Fruit fly (Drosophila melanogaster) whole organism, wandering third instar larva: ENCODE measurements around the gene CG2493.
"Not testable (repeated sequence)": the region's sequence is repeated elsewhere in the genome, so short reads cannot be mapped to it uniquely, and the experiment has no call there.

Experiments used
- Abd-B ChIP-seq: fragments of >200 bp; optimal IDR thresholded peaks from 2 replicates; lab custom pipeline; 2017; ENCODE audit warnings: missing biosample characterization, missing genetic modification characterization
- CG32264 ChIP-seq: fragments of 200-800 bp; sonication (Bioruptor generic); optimal IDR thresholded peaks from 2 replicates; lab custom pipeline; 2016; ENCODE audit warnings: missing biosample characterization, missing genetic modification characterization
- Dfd ChIP-seq: fragments of >200 bp; optimal IDR thresholded peaks from 2 replicates; lab custom pipeline; 2017; ENCODE audit warnings: missing biosample characterization, missing genetic modification characterization
- GATAd ChIP-seq: sonication (Bioruptor generic); optimal IDR thresholded peaks from 2 replicates; lab custom pipeline; 2016; ENCODE audit warnings: missing biosample characterization, missing genetic modification characterization
- Hnf4 ChIP-seq: fragments of 200-800 bp; sonication (Bioruptor generic); optimal IDR thresholded peaks from 2 replicates; lab custom pipeline; 2016; ENCODE audit warnings: missing biosample characterization, mild to moderate bottlenecking, missing genetic modification characterization
- Hr78 ChIP-seq: fragments of >200 bp; optimal IDR thresholded peaks from 2 replicates; lab custom pipeline; 2017; ENCODE audit warnings: missing biosample characterization, missing genetic modification characterization
- Hr83 ChIP-seq: fragments of 200-300 bp; sonication (Bioruptor generic); optimal IDR thresholded peaks from 2 replicates; lab custom pipeline; 2016; ENCODE audit warnings: missing biosample characterization, mild to moderate bottlenecking, missing genetic modification characterization, moderate library complexity; ENCODE audit not compliant: poor library complexity, severe bottlenecking
- Mio ChIP-seq: sonication (Bioruptor generic); optimal IDR thresholded peaks from 2 replicates; lab custom pipeline; 2016; ENCODE audit warnings: missing biosample characterization, missing genetic modification characterization
- Myc ChIP-seq: fragments of >200 bp; optimal IDR thresholded peaks from 2 replicates; lab custom pipeline; 2017
- N ChIP-seq: fragments of >200 bp; optimal IDR thresholded peaks from 2 replicates; lab custom pipeline; 2018; ENCODE audit warnings: missing biosample characterization, missing external identifiers, missing genetic modification characterization
- Rel ChIP-seq, 2 experiments: fragments of 200-800 bp; sonication (Bioruptor generic) in 1 of 2; optimal IDR thresholded peaks; 2 replicates in 1 of 2; 3 replicates in 1 of 2; lab custom pipeline; 2016 to 2019; ENCODE audit warnings: mild to moderate bottlenecking in 2 of 2, missing biosample characterization in 2 of 2, missing genetic modification characterization in 2 of 2, moderate library complexity in 1 of 2
- Vsx2 ChIP-seq: fragments of 200-300, 225-300 bp; sonication (Bioruptor generic); optimal IDR thresholded peaks from 2 replicates; lab custom pipeline; 2018; ENCODE audit warnings: missing biosample characterization, missing genetic modification characterization; ENCODE audit not compliant: partially characterized antibody
- br ChIP-seq: fragments of 200-800 bp; sonication (Bioruptor generic); optimal IDR thresholded peaks from 2 replicates; lab custom pipeline; 2016; ENCODE audit warnings: missing biosample characterization, missing genetic modification characterization
- brk ChIP-seq: fragments of 200-800 bp; sonication (Bioruptor generic); optimal IDR thresholded peaks from 2 replicates; lab custom pipeline; 2016; ENCODE audit warnings: missing biosample characterization, mild to moderate bottlenecking, missing genetic modification characterization
- dl ChIP-seq, 2 experiments: fragments of 175-275, 200-275 bp in 1 of 2; fragments of 200-275 bp in 1 of 2; sonication (Bioruptor generic); optimal IDR thresholded peaks; lab custom pipeline; 2018; ENCODE audit warnings: mild to moderate bottlenecking in 2 of 2, missing biosample characterization in 2 of 2, missing genetic modification characterization in 2 of 2, moderate library complexity in 2 of 2; ENCODE audit not compliant: partially characterized antibody in 2 of 2, insufficient read depth in 1 of 2
- dsf ChIP-seq: sonication (Bioruptor generic); optimal IDR thresholded peaks from 2 replicates; lab custom pipeline; 2016; ENCODE audit warnings: missing biosample characterization, missing genetic modification characterization, borderline replicate concordance
- ey ChIP-seq: fragments of 200-800 bp; sonication (Bioruptor generic); optimal IDR thresholded peaks from 2 replicates; lab custom pipeline; 2016; ENCODE audit warnings: missing biosample characterization, missing genetic modification characterization
- foxo ChIP-seq, 2 experiments: fragments of 200-800 bp; sonication (Bioruptor generic); optimal IDR thresholded peaks; 2 replicates in 1 of 2; 3 replicates in 1 of 2; lab custom pipeline; 2016 to 2017; ENCODE audit warnings: missing biosample characterization in 2 of 2, missing genetic modification characterization in 2 of 2
- jim ChIP-seq: fragments of 175-275, 200-325 bp; sonication (Bioruptor generic); optimal IDR thresholded peaks from 2 replicates; lab custom pipeline; 2016; ENCODE audit warnings: missing biosample characterization, mild to moderate bottlenecking, missing genetic modification characterization
- lola ChIP-seq: fragments of >200 bp; optimal IDR thresholded peaks from 2 replicates; lab custom pipeline; 2017; ENCODE audit warnings: missing biosample characterization, missing genetic modification characterization
- pan ChIP-seq: fragments of >200 bp; optimal IDR thresholded peaks from 2 replicates; lab custom pipeline; 2017
- psq ChIP-seq: fragments of 200-800 bp; sonication (Bioruptor generic); optimal IDR thresholded peaks from 3 replicates; lab custom pipeline; 2017; ENCODE audit warnings: missing biosample characterization, mild to moderate bottlenecking, missing genetic modification characterization, moderate library complexity
- rgr ChIP-seq: fragments of 200-800 bp; sonication (Bioruptor generic); optimal IDR thresholded peaks from 3 replicates; lab custom pipeline; 2016; ENCODE audit warnings: missing biosample characterization, mild to moderate bottlenecking, missing genetic modification characterization
- tai ChIP-seq: sonication (Bioruptor generic); optimal IDR thresholded peaks from 2 replicates; lab custom pipeline; 2016; ENCODE audit warnings: missing biosample characterization, missing genetic modification characterization
- woc ChIP-seq: sonication (Bioruptor generic); optimal IDR thresholded peaks from 2 replicates; lab custom pipeline; 2016; ENCODE audit warnings: missing biosample characterization, mild to moderate bottlenecking, missing genetic modification characterization

CG2493 gene

DNA sequence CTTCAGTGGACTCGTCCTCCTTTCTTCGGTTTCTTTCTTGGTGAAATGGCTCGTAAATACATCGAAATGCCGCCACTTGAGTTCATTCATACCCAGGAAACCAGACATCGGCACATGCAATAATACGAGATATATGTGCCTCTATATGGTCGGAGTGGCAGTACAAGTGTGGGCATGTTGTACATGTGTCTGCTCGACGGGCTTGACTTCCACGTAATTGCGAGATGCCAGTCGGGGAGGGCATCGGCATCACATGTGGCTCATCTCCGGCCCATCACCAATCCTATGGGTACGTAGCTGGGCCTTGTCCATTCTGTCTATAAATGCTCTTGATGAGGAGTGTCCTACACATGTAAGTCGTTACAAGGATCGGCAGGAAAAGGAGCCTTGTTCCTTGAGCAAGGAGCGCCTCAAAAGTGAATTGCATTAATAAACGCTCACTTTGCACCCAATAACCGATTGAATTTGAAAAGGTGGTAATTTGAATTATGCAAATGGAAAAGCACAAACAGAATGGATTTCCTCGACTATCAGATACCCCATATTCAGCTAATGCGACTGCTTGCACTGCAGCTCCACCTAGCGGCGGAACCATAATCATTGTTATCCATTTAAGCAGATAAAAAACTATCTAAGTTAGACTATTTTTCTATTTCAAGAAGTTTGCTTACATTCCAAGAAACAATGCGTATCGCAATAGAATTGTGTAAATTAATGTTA is 18.1 kb upstream of the CG2493 start:
- no peak for TF ChIP-seq Hnf4 (GFP tag; lab: Kevin White, UChicago)
- no peak for TF ChIP-seq CG32264
- no peak for TF ChIP-seq dsf (GFP tag; lab: Kevin White, UChicago)
- TF ChIP-seq lola (GFP tag; lab: Kevin White, UChicago): no peak
- no peak for TF ChIP-seq GATAd (GFP tag; lab: Kevin White, UChicago)
- TF ChIP-seq, all 38 proteins: peak for 0

DNA sequence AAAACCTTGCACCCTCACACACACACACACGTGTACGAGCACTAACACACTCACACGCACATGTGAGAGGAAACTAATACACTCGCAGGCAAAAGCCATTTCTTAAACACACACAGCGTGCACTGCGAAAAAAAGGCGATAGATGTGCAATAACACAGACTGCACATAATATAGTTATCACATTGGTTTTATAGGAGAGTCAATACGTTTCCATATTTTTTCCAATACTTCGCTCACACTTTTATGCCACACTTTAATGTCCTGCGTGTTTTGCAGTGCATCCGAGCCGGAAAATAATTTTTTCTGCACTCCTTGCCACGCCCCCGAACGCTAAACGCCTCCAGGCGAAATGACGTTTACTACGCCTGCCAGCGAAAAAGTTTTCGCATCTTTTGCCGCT is 16.4 kb upstream of the CG2493 start:
- TF ChIP-seq woc (no peak), tai (GFP tag; lab: Kevin White, UChicago) (no peak)

DNA sequence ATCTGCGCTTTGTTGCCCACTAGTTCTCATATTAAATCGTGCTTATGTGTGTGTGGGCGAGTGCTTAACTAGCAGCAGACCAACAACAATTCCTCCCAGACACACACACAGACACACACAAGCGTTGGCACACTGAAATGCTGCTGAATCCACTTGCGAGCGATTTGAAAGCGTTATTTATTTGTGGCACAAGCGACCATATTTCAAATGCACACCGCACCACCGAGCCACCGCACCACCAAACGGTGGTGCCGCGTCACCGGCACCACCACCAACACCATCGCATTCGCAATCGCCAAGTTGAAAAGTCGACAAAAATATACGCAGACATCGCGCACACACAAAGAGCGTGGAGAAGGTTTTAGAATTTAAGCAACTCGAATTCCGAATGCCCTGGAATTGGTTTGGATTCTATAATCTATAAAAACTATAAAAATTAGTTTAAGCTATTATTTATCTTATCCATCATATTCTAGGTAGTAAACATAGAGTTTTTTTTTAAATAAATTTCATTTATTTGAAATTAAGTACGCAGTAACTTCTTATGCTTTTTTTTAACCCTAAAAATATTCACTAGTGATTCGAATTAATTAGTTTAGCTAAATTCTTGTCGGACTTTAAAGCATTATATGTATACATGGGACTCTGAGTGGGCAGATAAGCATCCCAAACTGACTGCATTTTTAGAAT is 15.4 kb upstream of the CG2493 start:
- no peak for TF ChIP-seq Vsx2 (GFP tag; lab: Kevin White, UChicago)
- no peak for TF ChIP-seq rgr (GFP tag; lab: Kevin White, UChicago)
- TF ChIP-seq Myc (lab: Kevin White, UChicago): no peak
- no peak for TF ChIP-seq Abd-B (GFP tag; lab: Kevin White, UChicago)
- TF ChIP-seq Mio: no peak
- no peak for TF ChIP-seq N (GFP tag; lab: Kevin White, UChicago)
- TF ChIP-seq CG32264: no peak
- TF ChIP-seq Hr78 (GFP tag; lab: Kevin White, UChicago): no peak
- no peak for TF ChIP-seq foxo (GFP tag; optimal IDR thresholded peaks at IDR 0.05; lab: Kevin White, UChicago)

DNA sequence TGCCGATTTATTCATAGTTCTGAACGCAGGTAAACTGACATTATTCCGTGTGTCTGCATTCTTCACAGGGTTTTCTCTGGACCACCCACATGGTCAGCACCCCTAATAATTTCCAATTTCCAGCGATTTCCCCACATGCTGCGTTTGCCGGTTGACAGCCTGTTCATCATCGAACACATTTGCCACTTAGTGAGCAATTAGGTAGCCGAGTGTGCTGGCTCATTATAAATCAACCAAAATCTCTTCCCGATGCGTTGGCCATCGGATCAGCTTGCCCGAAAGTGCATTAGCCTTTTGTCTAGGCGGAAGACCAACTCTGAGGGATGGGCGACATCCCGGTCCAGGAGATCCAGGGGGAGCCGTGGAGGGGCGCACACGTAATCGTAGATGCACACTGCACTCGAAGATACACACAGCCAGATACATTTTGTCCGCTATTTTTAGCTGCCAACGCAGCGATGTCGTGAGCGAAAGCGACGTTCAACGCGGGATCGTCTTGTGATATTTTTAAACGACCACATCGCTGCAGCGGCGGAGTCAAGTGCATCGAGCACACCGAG is 13.6 kb upstream of the CG2493 start:
- no peak for TF ChIP-seq psq (GFP tag; lab: Kevin White, UChicago)
- no peak for TF ChIP-seq brk (GFP tag; lab: Kevin White, UChicago)
- TF ChIP-seq lola (GFP tag; lab: Kevin White, UChicago): no peak
- TF ChIP-seq br: no peak
- TF ChIP-seq Rel (GFP tag; optimal IDR thresholded peaks at IDR 0.05; lab: Kevin White, UChicago): no peak
- no peak for TF ChIP-seq Rel (tag; optimal IDR thresholded peaks at IDR 0.05; lab: Kevin White, UChicago)
- no peak for TF ChIP-seq woc
- TF ChIP-seq Hr78 (GFP tag; lab: Kevin White, UChicago): no peak
- TF ChIP-seq Hr83 (GFP tag; lab: Kevin White, UChicago): no peak
- TF ChIP-seq, all 38 proteins: peak for 0

DNA sequence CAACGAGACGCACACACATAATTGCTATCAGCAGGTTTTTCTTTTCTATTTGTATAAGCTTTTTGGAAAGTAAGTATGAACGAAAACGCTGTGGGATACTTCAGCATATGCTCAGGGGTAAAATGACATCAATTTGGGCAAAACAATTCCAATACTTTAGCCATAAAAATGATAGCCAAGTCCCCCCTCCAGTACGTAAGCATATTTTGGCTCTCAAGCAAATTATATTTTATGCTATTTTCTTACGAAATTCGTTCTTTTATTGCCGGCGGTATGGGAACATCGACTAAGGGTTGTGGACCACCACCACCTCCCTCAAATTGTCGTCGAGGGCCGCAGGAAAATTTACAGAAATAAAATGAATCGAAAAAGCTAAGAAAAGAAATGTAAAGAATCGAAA is 10.0 kb upstream of the CG2493 start, which contains the start of gene CG43233:
Gene CG43233 (minus strand): TSS at position 101 of the 400 bp plus-strand sequence.
- TF ChIP-seq lola (GFP tag; lab: Kevin White, UChicago): no peak
- TF ChIP-seq Hr83 (GFP tag; lab: Kevin White, UChicago): no peak
- no peak for TF ChIP-seq Hr78 (GFP tag; lab: Kevin White, UChicago)
- no peak for TF ChIP-seq dl (GFP tag; optimal IDR thresholded peaks at IDR 0.05; lab: Kevin White, UChicago; ENCODE audit: insufficient read depth in 1 of 2, partially characterized antibody in 2 of 2)
- no peak for TF ChIP-seq Dfd (GFP tag; lab: Kevin White, UChicago)
- no peak for TF ChIP-seq pan (lab: Kevin White, UChicago)
- no peak for TF ChIP-seq tai (GFP tag; lab: Kevin White, UChicago)

DNA sequence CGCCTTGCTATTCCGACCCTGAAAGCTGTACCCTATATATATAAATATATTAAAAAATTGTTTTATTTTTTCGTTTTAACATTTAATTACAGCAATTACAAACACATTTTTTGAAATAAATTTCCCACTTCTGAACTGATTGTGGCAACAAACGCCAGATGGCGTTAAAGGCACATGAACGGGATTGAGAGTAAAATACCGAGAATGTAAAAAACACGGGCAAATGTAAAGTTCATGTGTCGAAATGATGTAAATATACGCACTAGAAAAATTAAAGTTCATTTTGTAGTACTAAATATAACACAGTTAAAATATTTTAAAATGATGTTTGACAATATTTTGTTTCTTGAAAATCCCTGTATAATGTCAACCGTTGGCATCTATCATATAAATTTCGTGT is 1.1 kb upstream of the CG2493 start:
- no peak for TF ChIP-seq foxo (GFP tag; optimal IDR thresholded peaks at IDR 0.05; lab: Kevin White, UChicago)
- no peak for TF ChIP-seq Abd-B (GFP tag; lab: Kevin White, UChicago)
- no peak for TF ChIP-seq jim (GFP tag; lab: Kevin White, UChicago)

DNA sequence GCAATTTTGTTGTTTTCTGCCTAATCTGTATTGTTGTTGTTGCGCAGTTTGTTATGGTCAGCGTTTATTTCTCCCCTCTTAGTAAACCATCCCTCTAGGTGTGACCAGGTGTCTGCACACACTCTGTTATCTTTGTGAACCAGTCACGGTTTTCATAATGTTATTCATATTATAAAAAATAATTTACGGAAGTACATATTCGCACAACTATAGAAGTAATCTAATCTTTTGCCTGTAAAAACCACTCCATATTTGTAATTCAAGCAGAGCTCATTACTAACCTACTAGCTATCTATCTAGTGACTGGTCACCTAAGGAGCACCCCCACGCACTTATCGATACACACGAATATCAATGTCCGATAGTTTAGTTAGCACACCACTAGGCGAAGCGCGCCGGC is 4.3 kb downstream of the CG2493 start, which contains the start of the genes CG18858 and Cdc23:
Gene CG18858 (minus strand): TSS at position 101 of the 400 bp plus-strand sequence.
Gene Cdc23 (plus strand): TSS at position 368 of the 400 bp plus-strand sequence.
- not testable (repeated sequence) for TF ChIP-seq dl (GFP tag; optimal IDR thresholded peaks at IDR 0.05; lab: Kevin White, UChicago; ENCODE audit: insufficient read depth in 1 of 2, partially characterized antibody in 2 of 2); ey (GFP tag; lab: Kevin White, UChicago); brk (GFP tag; lab: Kevin White, UChicago)
